Worm (Caenorhabditis elegans) whole organism, L1 larva: Measurements from ENCODE around the gene F53G2.3.

Experiments used
- C04F5.9 ChIP-seq: sonication (generic microtip); optimal IDR thresholded peaks from 2 replicates; lab custom pipeline; 2016; ENCODE audit warnings: missing genetic modification characterization, missing compliant biosample characterization
- ama-1 ChIP-seq: fragments of 150-350 bp; optimal IDR thresholded peaks from 2 replicates; lab custom pipeline; 2014
- blmp-1 ChIP-seq: fragments of 150-350 bp; optimal IDR thresholded peaks from 2 replicates; lab custom pipeline; 2014; ENCODE audit warnings: missing biosample characterization, missing genetic modification characterization
- ceh-82 ChIP-seq, 3 experiments: fragments of 150-350 bp in 1 of 3; sonication (generic microtip) in 2 of 3; optimal IDR thresholded peaks; 2 replicates each; lab custom pipeline; 2014 to 2017; ENCODE audit warnings: missing biosample characterization in 3 of 3, missing genetic modification characterization in 3 of 3
- ceh-88 ChIP-seq: fragments of 200-800 bp; sonication (Bioruptor generic); IDR thresholded peaks from 2 replicates; pipeline ENCODE4 v1.3.6; 2022; ENCODE audit warnings: missing genetic modification characterization, missing compliant biosample characterization
- ceh-90 ChIP-seq: sonication (generic microtip); optimal IDR thresholded peaks from 2 replicates; lab custom pipeline; 2016; ENCODE audit warnings: missing genetic modification characterization, missing compliant biosample characterization
- dpl-1 ChIP-seq, 3 experiments: fragments of 150-350 bp in 2 of 3; sonication (generic microtip) in 1 of 3; optimal IDR thresholded peaks; 2 replicates each; lab custom pipeline; 2014 to 2017; ENCODE audit warnings: missing biosample characterization in 3 of 3, missing genetic modification characterization in 3 of 3, missing genetic modification reagents in 3 of 3
- egl-13 ChIP-seq: sonication (generic microtip); optimal IDR thresholded peaks from 2 replicates; lab custom pipeline; 2016; ENCODE audit warnings: missing genotype, missing genetic modification reagents, missing genetic modification characterization, missing compliant biosample characterization
- egl-27 ChIP-seq, 2 experiments: fragments of 150-350 bp in 1 of 2; sonication (generic microtip); optimal IDR thresholded peaks; 3 replicates each; lab custom pipeline; 2017 to 2018; ENCODE audit warnings: missing biosample characterization in 2 of 2, missing genetic modification characterization in 2 of 2, missing genetic modification reagents in 2 of 2
- elt-2 ChIP-seq: sonication (generic microtip); optimal IDR thresholded peaks from 2 replicates; lab custom pipeline; 2016; ENCODE audit warnings: missing genetic modification characterization, mild to moderate bottlenecking, inconsistent platforms, missing compliant biosample characterization, missing genetic modification reagents
- elt-3 ChIP-seq, 6 experiments: fragments of 150-350 bp in 1 of 6; sonication (generic microtip); optimal IDR thresholded peaks; 2 replicates each; lab custom pipeline; 2017 to 2018; ENCODE audit warnings: missing biosample characterization in 6 of 6, missing genetic modification characterization in 6 of 6, inconsistent platforms in 1 of 6
- fos-1 ChIP-seq: fragments of 150-350 bp; optimal IDR thresholded peaks from 2 replicates; lab custom pipeline; 2014; ENCODE audit warnings: missing biosample characterization, missing genetic modification characterization
- grh-1 ChIP-seq: fragments of 200-800 bp; sonication (Bioruptor generic); IDR thresholded peaks from 2 replicates; pipeline ENCODE4 v1.3.6; 2022; ENCODE audit warnings: missing genetic modification reagents, missing genetic modification characterization, missing compliant biosample characterization
- irx-1 ChIP-seq: sonication (generic microtip); optimal IDR thresholded peaks from 2 replicates; lab custom pipeline; 2016; ENCODE audit warnings: missing genetic modification characterization, missing compliant biosample characterization
- lin-13 ChIP-seq: fragments of 150-350 bp; optimal IDR thresholded peaks from 2 replicates; lab custom pipeline; 2014; ENCODE audit warnings: missing biosample characterization, missing genetic modification reagents, missing genetic modification characterization
- lin-39 ChIP-seq: fragments of 150-350 bp; optimal IDR thresholded peaks from 2 replicates; lab custom pipeline; 2014; ENCODE audit warnings: missing biosample characterization, missing genetic modification reagents, missing genetic modification characterization
- mdl-1 ChIP-seq, 2 experiments: fragments of 150-350 bp; optimal IDR thresholded peaks; 2 replicates each; lab custom pipeline; 2014 to 2017; ENCODE audit warnings: missing biosample characterization in 2 of 2, missing genetic modification characterization in 2 of 2, inconsistent platforms in 1 of 2
- nhr-11 ChIP-seq: fragments of 150-350 bp; optimal IDR thresholded peaks from 2 replicates; lab custom pipeline; 2014; ENCODE audit warnings: missing biosample characterization, missing genetic modification characterization
- nhr-12 ChIP-seq: sonication (generic microtip); optimal IDR thresholded peaks from 2 replicates; lab custom pipeline; 2017; ENCODE audit warnings: missing biosample characterization, missing genetic modification characterization
- nhr-20 ChIP-seq: sonication (generic microtip); optimal IDR thresholded peaks from 2 replicates; lab custom pipeline; 2016; ENCODE audit warnings: mild to moderate bottlenecking, missing genetic modification characterization, missing compliant biosample characterization
- nhr-77 ChIP-seq: fragments of 150-350 bp; optimal IDR thresholded peaks from 2 replicates; lab custom pipeline; 2014; ENCODE audit warnings: missing biosample characterization, missing genetic modification characterization
- nhr-85 ChIP-seq: sonication (generic microtip); peaks from one replicate; lab custom pipeline; 2016; ENCODE audit warnings: missing genetic modification characterization, inconsistent platforms, missing compliant biosample characterization
- pax-3 ChIP-seq: fragments of 200-800 bp; sonication (Bioruptor generic); optimal IDR thresholded peaks from 2 replicates; lab custom pipeline; 2018; ENCODE audit warnings: mild to moderate bottlenecking, missing genetic modification characterization, moderate library complexity, missing compliant biosample characterization
- skn-1 ChIP-seq: fragments of 150-350 bp; optimal IDR thresholded peaks from 2 replicates; lab custom pipeline; 2014; ENCODE audit warnings: missing biosample characterization, missing genetic modification characterization
- snpc-4 ChIP-seq: fragments of 150-350 bp; optimal IDR thresholded peaks from 2 replicates; lab custom pipeline; 2014; ENCODE audit warnings: missing biosample characterization, missing genetic modification characterization
- sptf-1 ChIP-seq: fragments of 150-350 bp; optimal IDR thresholded peaks from 2 replicates; lab custom pipeline; 2014; ENCODE audit warnings: missing biosample characterization, missing genetic modification characterization
- sup-37 ChIP-seq: fragments of 200-800 bp; sonication (Bioruptor generic); optimal IDR thresholded peaks from 2 replicates; lab custom pipeline; 2018; ENCODE audit warnings: mild to moderate bottlenecking, missing genetic modification characterization, missing compliant biosample characterization
- swsn-7 ChIP-seq: sonication (generic microtip); optimal IDR thresholded peaks from 2 replicates; lab custom pipeline; 2016; ENCODE audit warnings: missing genetic modification characterization, missing compliant biosample characterization
- tlp-1 ChIP-seq: fragments of 150-350 bp; optimal IDR thresholded peaks from 2 replicates; lab custom pipeline; 2014; ENCODE audit warnings: missing biosample characterization, missing genetic modification characterization
- unc-30 ChIP-seq: sonication (generic microtip); optimal IDR thresholded peaks from 2 replicates; lab custom pipeline; 2017; ENCODE audit warnings: missing biosample characterization, missing genetic modification characterization
- unc-98 ChIP-seq: fragments of 200-800 bp; sonication (Bioruptor generic); IDR thresholded peaks from 2 replicates; pipeline ENCODE4 v1.3.6; 2022; ENCODE audit warnings: missing genetic modification characterization, missing compliant biosample characterization
- vab-15 ChIP-seq: sonication (generic microtip); optimal IDR thresholded peaks from 2 replicates; lab custom pipeline; 2017; ENCODE audit warnings: missing genotype, mild to moderate bottlenecking, missing genetic modification characterization, missing compliant biosample characterization
- xbp-1 ChIP-seq: sonication (generic microtip); optimal IDR thresholded peaks from 2 replicates; lab custom pipeline; 2016; ENCODE audit warnings: missing genetic modification characterization, missing compliant biosample characterization
- zag-1 ChIP-seq: fragments of 150-350 bp; optimal IDR thresholded peaks from 2 replicates; lab custom pipeline; 2014; ENCODE audit warnings: missing biosample characterization, missing genetic modification characterization

The F53G2.3 gene

ce11 chrII:2525652-2526051 is 45.5 kb downstream of the F53G2.3 start:
- TF ChIP-seq lin-13 (GFP tag; lab: Kevin White, UChicago) (no peak), grh-1 (GFP tag; lab: Robert Waterston, UW) (no peak), nhr-85 (tag; lab: Kevin White, UChicago) (no peak), elt-3 (tag; optimal IDR thresholded peaks at IDR 0.05; lab: Kevin White, UChicago) (no peak), ama-1 (lab: Kevin White, UChicago) (no peak), vab-15 (tag; lab: Kevin White, UChicago) (no peak), ceh-90 (tag; lab: Kevin White, UChicago) (no peak), elt-2 (no peak), egl-27 (tag; optimal IDR thresholded peaks at IDR 0.05; lab: Kevin White, UChicago) (no peak), nhr-20 (tag; lab: Kevin White, UChicago) (no peak), C04F5.9 (tag; lab: Kevin White, UChicago) (no peak), blmp-1 (tag; lab: Kevin White, UChicago) (no peak), ceh-82 (tag; optimal IDR thresholded peaks at IDR 0.05; lab: Kevin White, UChicago) (no peak), nhr-11 (tag; lab: Kevin White, UChicago) (no peak)

ce11 chrII:2526887-2527286 is 46.7 kb downstream of the F53G2.3 start:
- TF ChIP-seq unc-30 (no peak), sptf-1 (tag; lab: Kevin White, UChicago) (no peak), snpc-4 (tag; lab: Kevin White, UChicago) (no peak), xbp-1 (tag; lab: Kevin White, UChicago) (no peak), ceh-88 (no peak), tlp-1 (tag; lab: Kevin White, UChicago) (no peak), zag-1 (tag; lab: Kevin White, UChicago) (no peak), irx-1 (tag; lab: Kevin White, UChicago) (no peak), pax-3 (tag; lab: Kevin White, UChicago) (no peak), unc-98 (GFP tag; lab: Robert Waterston, UW) (no peak), egl-13 (no peak)

ce11 chrII:2530496-2530895 is 50.3 kb downstream of the F53G2.3 start, which contains the start of gene K02F6.6:
Gene K02F6.6 (plus strand): TSS chrII:2530796.
- TF ChIP-seq lin-39 (no peak), fos-1 (no peak), nhr-12 (tag; lab: Kevin White, UChicago) (no peak), zag-1 (tag; lab: Kevin White, UChicago) (no peak), sup-37 (GFP tag; lab: Kevin White, UChicago) (no peak), skn-1 (tag; lab: Kevin White, UChicago) (no peak), mdl-1 (tag; optimal IDR thresholded peaks at IDR 0.05; lab: Kevin White, UChicago) (no peak), swsn-7 (no peak), ceh-82 (tag; optimal IDR thresholded peaks at IDR 0.05; lab: Kevin White, UChicago) (no peak), dpl-1 (GFP tag; optimal IDR thresholded peaks at IDR 0.05; lab: Kevin White, UChicago) (no peak), nhr-77 (tag; lab: Kevin White, UChicago) (no peak)
